Worm (Caenorhabditis elegans): Measurements from ENCODE around the gene taf-9.
A peak's percentile ranks its signal among the peaks of the same experiment; 100 is the strongest.

The taf-9 gene

ce11 chrIII:13624226-13624625 is at the start of gene taf-9:
taf-9 (plus strand) TSS chrIII:13624276.
- TF ChIP-seq ztf-29 (GFP tag; IDR thresholded peaks at IDR 0.05): no peak
- no peak for TF ChIP-seq tab-1 (GFP tag; IDR thresholded peaks at IDR 0.05)
- no peak for TF ChIP-seq cog-1 (tag; optimal IDR thresholded peaks at IDR 0.05)
- no peak for TF ChIP-seq flt-1 (GFP tag; IDR thresholded peaks at IDR 0.05)
- no peak for TF ChIP-seq ztf-23 (GFP tag; IDR thresholded peaks at IDR 0.05)
- TF ChIP-seq klf-2 (GFP tag; conservative IDR thresholded peaks at IDR 0.05): no peak
- no peak for TF ChIP-seq T22C8.4 (GFP tag; IDR thresholded peaks at IDR 0.05)
- no peak for TF ChIP-seq ref-1 (GFP tag; conservative IDR thresholded peaks at IDR 0.05)

ce11 chrIII:13575610-13576232 is 48.4 kb upstream of the taf-9 start, which contains the start of gene osm-7:
osm-7 (plus strand) TSS chrIII:13576182.
- TF ChIP-seq cog-1 (tag; optimal IDR thresholded peaks at IDR 0.05): no peak
- no peak for TF ChIP-seq klf-2 (GFP tag; conservative IDR thresholded peaks at IDR 0.05)
- TF ChIP-seq ref-1 (GFP tag; conservative IDR thresholded peaks at IDR 0.05): no peak
- TF ChIP-seq ztf-23 (GFP tag; IDR thresholded peaks at IDR 0.05): no peak
- TF ChIP-seq T22C8.4 (GFP tag; IDR thresholded peaks at IDR 0.05): no peak
- TF ChIP-seq tab-1 (GFP tag; IDR thresholded peaks at IDR 0.05): no peak
- TF ChIP-seq flt-1 (GFP tag; IDR thresholded peaks at IDR 0.05): no peak
- no peak for TF ChIP-seq ztf-29 (GFP tag; IDR thresholded peaks at IDR 0.05)
- TF ChIP-seq med-1 (GFP tag; optimal IDR thresholded peaks at IDR 0.05; ENCODE audit: insufficient read depth): no peak

ce11 chrIII:13580076-13580475 is 44.0 kb upstream of the taf-9 start:
- no peak for TF ChIP-seq klf-2 (GFP tag; conservative IDR thresholded peaks at IDR 0.05)
- no peak for TF ChIP-seq tab-1 (GFP tag; IDR thresholded peaks at IDR 0.05)
- no peak for TF ChIP-seq ztf-23 (GFP tag; IDR thresholded peaks at IDR 0.05)
- no peak for TF ChIP-seq ztf-29 (GFP tag; IDR thresholded peaks at IDR 0.05)
- TF ChIP-seq cog-1 (tag; optimal IDR thresholded peaks at IDR 0.05): no peak
- TF ChIP-seq ref-1 (GFP tag; conservative IDR thresholded peaks at IDR 0.05): no peak
- no peak for TF ChIP-seq T22C8.4 (GFP tag; IDR thresholded peaks at IDR 0.05)
- TF ChIP-seq flt-1 (GFP tag; IDR thresholded peaks at IDR 0.05): no peak
- TF ChIP-seq med-1 (GFP tag; optimal IDR thresholded peaks at IDR 0.05; ENCODE audit: insufficient read depth): no peak

DNA sequence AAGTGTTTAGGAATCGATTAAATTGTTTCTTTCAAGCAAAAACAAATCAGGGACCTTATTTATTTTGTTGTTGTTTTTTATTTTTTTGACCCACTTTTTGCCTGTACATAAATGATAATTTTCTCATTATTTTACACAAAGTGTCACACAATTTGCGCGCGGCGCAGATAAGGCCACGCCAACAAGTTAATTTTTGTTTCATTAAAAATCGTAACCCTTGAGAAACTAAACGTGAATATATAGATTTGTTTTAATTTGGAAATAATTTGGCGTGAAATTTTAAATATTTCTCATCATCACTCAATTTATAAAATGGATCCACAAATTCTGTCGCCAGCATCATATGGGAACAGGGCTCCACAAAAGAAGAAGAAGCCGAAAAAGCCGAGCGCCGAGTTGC is 43.5 kb upstream of the taf-9 start, which contains the start of gene T05D4.5:
Gene T05D4.5, plus strand, starts transcription at position 301 of the 400 bp plus-strand sequence.
- TF ChIP-seq cog-1 (tag; optimal IDR thresholded peaks at IDR 0.05) (no peak), med-1 (GFP tag; optimal IDR thresholded peaks at IDR 0.05; ENCODE audit: insufficient read depth) (no peak), tab-1 (GFP tag; IDR thresholded peaks at IDR 0.05) (no peak), ztf-23 (GFP tag; IDR thresholded peaks at IDR 0.05) (no peak), ztf-29 (GFP tag; IDR thresholded peaks at IDR 0.05) (no peak), T22C8.4 (GFP tag; IDR thresholded peaks at IDR 0.05) (no peak), ref-1 (GFP tag; conservative IDR thresholded peaks at IDR 0.05) (no peak), flt-1 (GFP tag; IDR thresholded peaks at IDR 0.05) (no peak), klf-2 (GFP tag; conservative IDR thresholded peaks at IDR 0.05) (no peak)

- TF ChIP-seq klf-2 (GFP tag; conservative IDR thresholded peaks at IDR 0.05) (no peak), ztf-29 (GFP tag; IDR thresholded peaks at IDR 0.05) (no peak), med-1 (GFP tag; optimal IDR thresholded peaks at IDR 0.05; ENCODE audit: insufficient read depth) (no peak), T22C8.4 (GFP tag; IDR thresholded peaks at IDR 0.05) (no peak), ztf-23 (GFP tag; IDR thresholded peaks at IDR 0.05) (no peak), cog-1 (tag; optimal IDR thresholded peaks at IDR 0.05) (no peak), tab-1 (GFP tag; IDR thresholded peaks at IDR 0.05) (no peak), ref-1 (GFP tag; conservative IDR thresholded peaks at IDR 0.05) (no peak), flt-1 (GFP tag; IDR thresholded peaks at IDR 0.05) (no peak)
These were observed 42.3 kb upstream of the taf-9 start for ce11 chrIII:13581727-13582126.

- TF ChIP-seq tab-1 (GFP tag; IDR thresholded peaks at IDR 0.05): peak; percentile 73
- 0 out of 2 replicates have a peak, but pooled peaks have one; percentile 26 for TF ChIP-seq T22C8.4 (GFP tag; IDR thresholded peaks at IDR 0.05)
- TF ChIP-seq klf-2 (GFP tag; conservative IDR thresholded peaks at IDR 0.05): 0 out of 2 replicates have a peak, but pooled peaks have one; percentile 17
These were observed 38.9 kb upstream of the taf-9 start for ce11 chrIII:13585136-13585535.

DNA sequence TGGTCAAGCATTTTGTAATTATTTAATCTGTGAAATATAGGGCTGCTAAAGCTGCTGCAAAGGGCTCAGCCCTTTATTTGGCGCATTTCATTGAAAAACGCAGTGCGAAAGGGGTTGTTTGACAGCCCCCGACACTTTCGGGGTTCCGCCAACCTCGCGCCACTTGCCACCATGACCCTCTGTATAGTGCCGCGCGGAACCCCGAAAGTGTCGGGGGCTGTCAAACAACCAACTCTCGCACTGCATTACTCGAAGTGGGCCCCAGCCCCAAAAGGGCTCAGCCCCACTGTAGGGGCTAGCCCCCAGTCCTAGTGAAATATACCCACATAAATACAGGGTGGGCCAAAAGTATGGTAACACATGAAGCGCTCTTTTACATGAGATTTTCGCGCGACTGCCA is 23.8 kb upstream of the taf-9 start:
- TF ChIP-seq tab-1 (GFP tag; IDR thresholded peaks at IDR 0.05): no peak
- no peak for TF ChIP-seq cog-1 (tag; optimal IDR thresholded peaks at IDR 0.05)
- TF ChIP-seq T22C8.4 (GFP tag; IDR thresholded peaks at IDR 0.05): no peak
- TF ChIP-seq ztf-29 (GFP tag; IDR thresholded peaks at IDR 0.05): no peak
- no peak for TF ChIP-seq flt-1 (GFP tag; IDR thresholded peaks at IDR 0.05)
- no peak for TF ChIP-seq med-1 (GFP tag; optimal IDR thresholded peaks at IDR 0.05; ENCODE audit: insufficient read depth)
- no peak for TF ChIP-seq klf-2 (GFP tag; conservative IDR thresholded peaks at IDR 0.05)

- no peak for TF ChIP-seq ref-1 (GFP tag; conservative IDR thresholded peaks at IDR 0.05)
- TF ChIP-seq cog-1 (tag; optimal IDR thresholded peaks at IDR 0.05): no peak
- no peak for TF ChIP-seq tab-1 (GFP tag; IDR thresholded peaks at IDR 0.05)
- no peak for TF ChIP-seq ztf-23 (GFP tag; IDR thresholded peaks at IDR 0.05)
These were observed 19.2 kb upstream of the taf-9 start for ce11 chrIII:13604834-13605233.

DNA sequence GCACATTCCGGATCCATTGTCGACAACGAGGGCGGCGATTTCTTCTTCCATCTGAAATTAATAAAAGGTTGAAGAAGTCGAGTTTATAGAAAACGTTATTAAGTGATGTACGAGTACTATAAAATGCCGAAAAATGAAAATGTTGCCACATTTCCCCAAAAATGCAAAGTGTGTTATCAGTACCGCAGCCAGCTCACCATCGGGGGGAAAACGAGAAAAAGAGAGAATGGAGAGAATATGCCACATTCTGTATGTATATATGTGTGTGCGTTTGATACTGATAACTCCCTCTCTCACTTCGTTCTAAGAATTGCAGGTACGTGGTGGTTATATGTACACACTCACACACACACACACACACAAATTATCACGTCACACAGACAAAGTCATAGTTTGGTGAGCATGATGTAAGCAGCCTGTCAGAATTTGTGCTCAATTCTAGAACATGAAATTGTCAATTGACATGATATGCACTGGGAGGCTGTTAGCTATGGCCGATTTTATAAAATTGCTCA is 18.0 kb upstream of the taf-9 start, which contains the start of gene act-5:
Gene act-5, minus strand, starts transcription at position 51 of the 515 bp plus-strand sequence.
- TF ChIP-seq ref-1 (GFP tag; conservative IDR thresholded peaks at IDR 0.05): no peak
- no peak for TF ChIP-seq ztf-29 (GFP tag; IDR thresholded peaks at IDR 0.05)
- no peak for TF ChIP-seq cog-1 (tag; optimal IDR thresholded peaks at IDR 0.05)
- no peak for TF ChIP-seq T22C8.4 (GFP tag; IDR thresholded peaks at IDR 0.05)
- TF ChIP-seq tab-1 (GFP tag; IDR thresholded peaks at IDR 0.05): no peak
- TF ChIP-seq ztf-23 (GFP tag; IDR thresholded peaks at IDR 0.05): no peak
- TF ChIP-seq klf-2 (GFP tag; conservative IDR thresholded peaks at IDR 0.05): no peak
- no peak for TF ChIP-seq flt-1 (GFP tag; IDR thresholded peaks at IDR 0.05)
- TF ChIP-seq med-1 (GFP tag; optimal IDR thresholded peaks at IDR 0.05; ENCODE audit: insufficient read depth): no peak

- no peak for TF ChIP-seq ztf-29 (GFP tag; IDR thresholded peaks at IDR 0.05)
- TF ChIP-seq ztf-23 (GFP tag; IDR thresholded peaks at IDR 0.05): no peak
- no peak for TF ChIP-seq klf-2 (GFP tag; conservative IDR thresholded peaks at IDR 0.05)
- TF ChIP-seq flt-1 (GFP tag; IDR thresholded peaks at IDR 0.05): no peak
- no peak for TF ChIP-seq cog-1 (tag; optimal IDR thresholded peaks at IDR 0.05)
- TF ChIP-seq T22C8.4 (GFP tag; IDR thresholded peaks at IDR 0.05): no peak
- TF ChIP-seq tab-1 (GFP tag; IDR thresholded peaks at IDR 0.05): no peak
- TF ChIP-seq ref-1 (GFP tag; conservative IDR thresholded peaks at IDR 0.05): no peak
- TF ChIP-seq med-1 (GFP tag; optimal IDR thresholded peaks at IDR 0.05; ENCODE audit: insufficient read depth): no peak
These were observed 17.2 kb upstream of the taf-9 start for ce11 chrIII:13606865-13607264.

All from whole organism, midembryonic.